Worm (Caenorhabditis elegans) whole organism, L2 larva: ENCODE measurements around the gene T28F12.1.
"Not testable (repeated sequence)": the region's sequence is repeated elsewhere in the genome, so short reads cannot be mapped to it uniquely, and the experiment has no call there.

ENCODE experiments used
- C34F6.9 ChIP-seq: fragments of 150-350 bp; optimal IDR thresholded peaks from 2 replicates; lab custom pipeline; 2014; ENCODE audit warnings: missing biosample characterization, missing genetic modification characterization
- F13H6.1 ChIP-seq: sonication (generic microtip); optimal IDR thresholded peaks from 2 replicates; lab custom pipeline; 2016; ENCODE audit warnings: missing genetic modification characterization, missing compliant biosample characterization
- ZK546.5 ChIP-seq: sonication (generic microtip); optimal IDR thresholded peaks from 2 replicates; lab custom pipeline; 2017; ENCODE audit warnings: missing biosample characterization, missing genetic modification characterization
- alr-1 ChIP-seq: fragments of 150-350 bp; optimal IDR thresholded peaks from 2 replicates; lab custom pipeline; 2014; ENCODE audit warnings: missing biosample characterization, missing genetic modification characterization
- aly-2 ChIP-seq: fragments of 150-350 bp; optimal IDR thresholded peaks from 2 replicates; lab custom pipeline; 2014; ENCODE audit warnings: missing biosample characterization, missing genetic modification characterization
- ama-1 ChIP-seq: fragments of 150-350 bp; optimal IDR thresholded peaks from 2 replicates; lab custom pipeline; 2018; ENCODE audit warnings: inconsistent platforms
- blmp-1 ChIP-seq: sonication (generic microtip); optimal IDR thresholded peaks from 2 replicates; lab custom pipeline; 2017; ENCODE audit warnings: missing genetic modification characterization, mild to moderate bottlenecking, missing compliant biosample characterization, antibody characterized with exemption, moderate library complexity; ENCODE audit not compliant: insufficient read depth
- ceh-82 ChIP-seq: fragments of 150-350 bp; optimal IDR thresholded peaks from 2 replicates; lab custom pipeline; 2014; ENCODE audit warnings: missing biosample characterization, missing genetic modification characterization
- crh-2 ChIP-seq: sonication (generic microtip); optimal IDR thresholded peaks from 2 replicates; lab custom pipeline; 2017; ENCODE audit warnings: missing biosample characterization, missing genetic modification characterization
- dmd-4 ChIP-seq: sonication (generic microtip); optimal IDR thresholded peaks from 2 replicates; lab custom pipeline; 2017; ENCODE audit warnings: missing biosample characterization, missing genetic modification characterization
- egl-27 ChIP-seq: sonication (generic microtip); optimal IDR thresholded peaks from 3 replicates; lab custom pipeline; 2017; ENCODE audit warnings: missing biosample characterization, missing genetic modification reagents, missing genetic modification characterization
- elt-1 ChIP-seq: fragments of 150-350 bp; optimal IDR thresholded peaks from 2 replicates; lab custom pipeline; 2014; ENCODE audit warnings: missing biosample characterization, missing genetic modification characterization
- fos-1 ChIP-seq: fragments of 150-350 bp; optimal IDR thresholded peaks from 2 replicates; lab custom pipeline; 2014; ENCODE audit warnings: missing biosample characterization, missing genetic modification characterization
- gmeb-1 ChIP-seq: fragments of 150-350 bp; optimal IDR thresholded peaks from 2 replicates; lab custom pipeline; 2014; ENCODE audit warnings: missing biosample characterization, missing genetic modification characterization
- lin-11 ChIP-seq: fragments of 150-350 bp; sonication (generic microtip); optimal IDR thresholded peaks from 2 replicates; lab custom pipeline; 2014; ENCODE audit warnings: missing biosample characterization, missing genetic modification characterization, inconsistent platforms, mixed read lengths
- lin-13 ChIP-seq: fragments of 150-350 bp; optimal IDR thresholded peaks from 2 replicates; lab custom pipeline; 2014; ENCODE audit warnings: missing biosample characterization, missing genetic modification reagents, missing genetic modification characterization
- lsy-2 ChIP-seq, 2 experiments: fragments of 150-350 bp in 1 of 2; sonication (generic microtip) in 1 of 2; optimal IDR thresholded peaks; 2 replicates each; lab custom pipeline; 2014 to 2017; ENCODE audit warnings: missing biosample characterization in 2 of 2, missing genetic modification characterization in 2 of 2
- mab-5 ChIP-seq: fragments of 150-350 bp; optimal IDR thresholded peaks from 2 replicates; lab custom pipeline; 2014; ENCODE audit warnings: missing biosample characterization, missing genetic modification characterization
- mbf-1 ChIP-seq: sonication (generic microtip); optimal IDR thresholded peaks from 2 replicates; lab custom pipeline; 2017; ENCODE audit warnings: missing biosample characterization, missing genetic modification characterization
- mdl-1 ChIP-seq, 2 experiments: fragments of 150-350 bp in 1 of 2; sonication (generic microtip) in 1 of 2; optimal IDR thresholded peaks; 2 replicates each; lab custom pipeline; 2017; ENCODE audit warnings: missing biosample characterization in 2 of 2, missing genetic modification characterization in 2 of 2
- nhr-10 ChIP-seq: sonication (generic microtip); optimal IDR thresholded peaks from 2 replicates; lab custom pipeline; 2017; ENCODE audit warnings: missing biosample characterization, missing genetic modification characterization
- nhr-11 ChIP-seq: fragments of 150-350 bp; optimal IDR thresholded peaks from 2 replicates; lab custom pipeline; 2014; ENCODE audit warnings: missing biosample characterization, missing genetic modification characterization
- nhr-12 ChIP-seq: fragments of 150-350 bp; optimal IDR thresholded peaks from 2 replicates; lab custom pipeline; 2014; ENCODE audit warnings: missing biosample characterization, missing genetic modification characterization
- nhr-129 ChIP-seq: fragments of 150-350 bp; optimal IDR thresholded peaks from 2 replicates; lab custom pipeline; 2014; ENCODE audit warnings: missing biosample characterization, missing genetic modification characterization
- nhr-21 ChIP-seq: fragments of 150-350 bp; optimal IDR thresholded peaks from 2 replicates; lab custom pipeline; 2014; ENCODE audit warnings: missing biosample characterization, missing genetic modification characterization
- nhr-23 ChIP-seq: fragments of 150-350 bp; optimal IDR thresholded peaks from 2 replicates; lab custom pipeline; 2014; ENCODE audit warnings: missing biosample characterization, missing genetic modification reagents, missing genetic modification characterization
- nhr-237 ChIP-seq: fragments of 150-350 bp; optimal IDR thresholded peaks from 2 replicates; lab custom pipeline; 2014; ENCODE audit warnings: missing biosample characterization, missing genetic modification characterization
- nhr-25 ChIP-seq: fragments of 150-350 bp; sonication (generic microtip); optimal IDR thresholded peaks from 3 replicates; lab custom pipeline; 2014; ENCODE audit warnings: missing biosample characterization, missing genetic modification characterization
- nhr-6 ChIP-seq: fragments of 150-350 bp; optimal IDR thresholded peaks from 2 replicates; lab custom pipeline; 2014; ENCODE audit warnings: missing biosample characterization, missing genetic modification characterization
- nhr-77 ChIP-seq: fragments of 150-350 bp; optimal IDR thresholded peaks from 2 replicates; lab custom pipeline; 2014; ENCODE audit warnings: missing biosample characterization, missing genetic modification characterization
- peb-1 ChIP-seq: fragments of 150-350 bp; optimal IDR thresholded peaks from 2 replicates; lab custom pipeline; 2014; ENCODE audit warnings: missing biosample characterization, missing genetic modification characterization
- sem-4 ChIP-seq: fragments of 150-350 bp; optimal IDR thresholded peaks from 2 replicates; lab custom pipeline; 2014; ENCODE audit warnings: missing biosample characterization, missing genetic modification reagents, missing genetic modification characterization
- skn-1 ChIP-seq: sonication (generic microtip); optimal IDR thresholded peaks from 2 replicates; lab custom pipeline; 2017; ENCODE audit warnings: missing biosample characterization, missing genetic modification characterization
- sma-3 ChIP-seq: sonication (generic microtip); optimal IDR thresholded peaks from 2 replicates; lab custom pipeline; 2016; ENCODE audit warnings: missing genetic modification reagents, missing genetic modification characterization, missing compliant biosample characterization
- snpc-4 ChIP-seq: fragments of 150-350 bp; optimal IDR thresholded peaks from 2 replicates; lab custom pipeline; 2014; ENCODE audit warnings: missing biosample characterization, missing genetic modification characterization
- unc-39 ChIP-seq: fragments of 150-350 bp; optimal IDR thresholded peaks from 2 replicates; lab custom pipeline; 2014; ENCODE audit warnings: missing biosample characterization, missing genetic modification characterization
- unc-55 ChIP-seq: fragments of 150-350 bp; sonication (generic microtip); optimal IDR thresholded peaks from 3 replicates; lab custom pipeline; 2014; ENCODE audit warnings: missing biosample characterization, missing genetic modification reagents, missing genetic modification characterization
- unc-62 ChIP-seq: fragments of 150-350 bp; optimal IDR thresholded peaks from 2 replicates; lab custom pipeline; 2014; ENCODE audit warnings: missing biosample characterization, missing genetic modification reagents, missing genetic modification characterization
- ztf-11 ChIP-seq: sonication (generic microtip); optimal IDR thresholded peaks from 2 replicates; lab custom pipeline; 2017; ENCODE audit warnings: missing biosample characterization, missing genetic modification characterization
- ztf-4 ChIP-seq: fragments of 150-350 bp; optimal IDR thresholded peaks from 2 replicates; lab custom pipeline; 2014; ENCODE audit warnings: missing biosample characterization, missing genetic modification characterization

T28F12.1 gene

DNA sequence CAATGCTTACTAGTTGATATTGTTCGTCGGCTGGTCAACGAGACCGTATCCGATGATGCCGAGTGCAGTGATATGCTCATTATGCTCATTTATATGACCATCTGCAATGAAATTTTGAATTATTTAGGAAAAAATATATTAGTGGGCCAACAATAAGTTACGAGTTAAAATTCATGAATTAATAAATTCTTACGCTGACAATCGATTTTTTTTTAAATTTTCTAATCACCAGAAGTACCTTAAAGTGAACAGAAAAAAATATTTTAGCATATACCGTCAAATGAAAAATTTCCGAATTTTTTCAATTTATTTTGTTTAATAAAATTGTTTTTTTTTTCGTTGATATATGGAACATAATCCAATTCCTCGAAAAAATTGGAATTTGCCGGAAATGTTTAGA, 36.4 kb downstream of the T28F12.1 start, which contains the start of gene sos-1:
sos-1 (minus strand) TSS at position 101 of the 400 bp plus-strand sequence.
- TF ChIP-seq lsy-2 (tag; optimal IDR thresholded peaks at IDR 0.05; lab: Kevin White, UChicago), result no peak

DNA sequence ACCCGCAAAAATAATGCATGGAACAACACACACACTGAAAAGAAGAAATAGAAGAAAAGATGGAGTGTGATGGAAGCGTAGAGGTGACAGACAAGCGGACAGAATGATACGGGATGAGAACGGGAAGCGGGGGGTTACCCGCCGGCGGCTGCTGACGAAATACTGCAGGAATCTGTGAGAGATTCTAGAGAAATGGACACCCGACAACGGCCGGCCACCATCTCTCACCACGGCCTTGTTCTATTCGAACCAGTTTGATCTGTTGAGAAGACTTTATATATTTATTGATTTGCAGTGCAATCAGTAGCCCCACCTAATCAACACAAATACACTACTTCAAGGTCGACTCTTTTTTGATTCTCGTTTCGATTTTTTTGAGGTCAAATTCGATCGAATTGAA, 37.6 kb downstream of the T28F12.1 start:
- TF ChIP-seq ama-1, result no peak
- no peak for TF ChIP-seq ztf-11 (tag; lab: Kevin White, UChicago)
- no peak for TF ChIP-seq ceh-82 (tag; lab: Kevin White, UChicago)
- TF ChIP-seq nhr-11 (tag; lab: Kevin White, UChicago), result no peak
- TF ChIP-seq alr-1 (tag; lab: Kevin White, UChicago), result no peak
- TF ChIP-seq ztf-4, result no peak
- TF ChIP-seq peb-1 (tag; lab: Kevin White, UChicago), result no peak
- peak in 1 of 2 experiments; percentile 41 for TF ChIP-seq lsy-2 (tag; optimal IDR thresholded peaks at IDR 0.05; lab: Kevin White, UChicago)
- TF ChIP-seq fos-1 (tag; lab: Kevin White, UChicago), result peak; percentile 54
- TF ChIP-seq nhr-21, result peak; percentile 35
- TF ChIP-seq nhr-25 (tag; lab: Kevin White, UChicago), result peak; percentile 69
- TF ChIP-seq unc-62, result no peak
- TF ChIP-seq nhr-129 (tag; lab: Kevin White, UChicago), result peak; percentile 67
- peak; percentile 1 for TF ChIP-seq lin-13 (GFP tag; lab: Kevin White, UChicago)
- TF ChIP-seq skn-1 (tag; lab: Kevin White, UChicago), result no peak
- peak; percentile 68 for TF ChIP-seq sma-3 (GFP tag; lab: Kevin White, UChicago)
- peak; percentile 53 for TF ChIP-seq F13H6.1 (tag; lab: Kevin White, UChicago)
- peak; percentile 40 for TF ChIP-seq sem-4
- TF ChIP-seq snpc-4, result no peak
- TF ChIP-seq mdl-1 (tag; optimal IDR thresholded peaks at IDR 0.05; lab: Kevin White, UChicago), result no peak
- no peak for TF ChIP-seq egl-27 (tag; lab: Kevin White, UChicago)
- peak; percentile 40 for TF ChIP-seq blmp-1 (tag; lab: Kevin White, UChicago)
- no peak for TF ChIP-seq nhr-6 (tag; lab: Kevin White, UChicago)
- peak; percentile 21 for TF ChIP-seq crh-2 (tag; lab: Kevin White, UChicago)
- TF ChIP-seq unc-55 (GFP tag; lab: Kevin White, UChicago), result peak; percentile 38
- TF ChIP-seq gmeb-1, result peak; percentile 8
- TF ChIP-seq ZK546.5, result no peak
- no peak for TF ChIP-seq mbf-1 (tag; lab: Kevin White, UChicago)
- TF ChIP-seq mab-5 (tag; lab: Kevin White, UChicago), result no peak
- peak; percentile 5 for TF ChIP-seq C34F6.9
- TF ChIP-seq elt-1 (tag; lab: Kevin White, UChicago), result no peak
- no peak for TF ChIP-seq lin-11 (tag; lab: Kevin White, UChicago)

DNA sequence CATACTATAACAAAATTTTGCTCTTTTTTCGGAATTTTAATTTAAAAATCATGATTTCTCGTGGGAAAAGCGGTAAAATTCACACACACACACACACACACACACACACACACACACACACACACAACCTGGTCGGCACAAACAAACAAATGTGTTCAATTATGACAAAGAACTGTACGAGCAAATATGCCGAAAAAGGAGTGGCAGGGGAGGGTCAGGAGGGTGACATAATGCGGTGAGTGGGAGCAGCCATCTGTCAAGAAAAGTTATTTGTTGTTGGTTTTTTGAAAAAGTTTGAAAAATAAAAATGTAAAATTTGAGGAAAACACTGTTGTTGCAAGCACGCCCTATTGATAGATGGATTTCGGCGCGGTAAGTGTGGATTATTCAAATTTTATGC, 39.1 kb downstream of the T28F12.1 start:
- TF ChIP-seq unc-55 (GFP tag; lab: Kevin White, UChicago) (peak; percentile 17), nhr-12 (tag; lab: Kevin White, UChicago) (no peak)
- TF ChIP-seq, all 48 proteins: peak for 1

DNA sequence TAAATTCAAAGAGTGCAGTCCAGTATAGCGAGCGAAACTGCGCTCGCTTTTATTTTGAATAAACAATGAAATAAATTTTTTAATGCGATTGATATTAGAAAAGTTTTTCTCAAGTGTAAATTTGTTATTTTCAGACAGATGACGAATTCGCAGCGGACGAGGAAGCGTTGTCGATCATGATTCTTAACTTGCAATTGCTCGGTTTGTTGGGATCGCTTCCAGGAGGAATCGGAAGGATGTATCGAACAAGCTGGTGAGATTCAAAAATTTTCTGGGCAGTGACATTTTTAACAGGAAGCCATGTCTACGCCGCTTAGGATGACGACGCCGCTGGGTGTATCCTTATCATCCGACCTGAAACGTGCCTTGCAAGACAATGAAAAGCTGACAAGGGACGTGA, 40.7 kb downstream of the T28F12.1 start, which contains the start of gene Y61A9LA.12:
Y61A9LA.12 (plus strand) TSS at position 301 of the 400 bp plus-strand sequence.
- not testable (repeated sequence) for TF ChIP-seq gmeb-1; ama-1; nhr-23 (tag; lab: Kevin White, UChicago)

DNA sequence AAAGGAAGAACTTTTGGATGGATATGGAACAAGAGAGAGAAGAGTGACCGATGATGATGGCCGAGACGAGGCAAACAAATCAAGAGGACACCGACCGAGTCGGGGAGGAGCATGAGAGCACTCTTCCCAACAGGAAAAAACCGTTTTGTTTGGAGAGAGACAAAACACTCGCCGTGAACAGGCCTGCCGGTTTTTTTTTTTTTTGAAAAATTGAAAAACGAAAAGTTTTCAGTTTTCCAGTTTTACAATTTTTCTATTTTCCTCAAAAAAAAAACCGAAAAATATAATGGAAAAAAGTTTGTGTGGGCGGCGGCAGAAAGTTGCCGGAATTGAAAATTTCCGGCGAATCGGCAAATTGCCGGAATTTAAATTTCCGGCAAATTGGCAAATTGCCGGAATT, 46.9 kb downstream of the T28F12.1 start, which contains the start of gene Y61A9LA.7:
Y61A9LA.7 (minus strand) TSS at position 101 of the 400 bp plus-strand sequence.
- no peak for TF ChIP-seq dmd-4 (tag; lab: Kevin White, UChicago)
- TF ChIP-seq mab-5 (tag; lab: Kevin White, UChicago), result no peak
- TF ChIP-seq nhr-77 (tag; lab: Kevin White, UChicago), result no peak
- TF ChIP-seq nhr-12 (tag; lab: Kevin White, UChicago), result no peak
- no peak for TF ChIP-seq lin-11 (tag; lab: Kevin White, UChicago)
- TF ChIP-seq ZK546.5, result no peak
- no peak for TF ChIP-seq nhr-10
- TF ChIP-seq lsy-2 (tag; optimal IDR thresholded peaks at IDR 0.05; lab: Kevin White, UChicago), result no peak
- TF ChIP-seq C34F6.9, result no peak
- TF ChIP-seq nhr-129 (tag; lab: Kevin White, UChicago), result no peak
- TF ChIP-seq unc-39, result no peak
- no peak for TF ChIP-seq sem-4
- no peak for TF ChIP-seq fos-1 (tag; lab: Kevin White, UChicago)
- no peak for TF ChIP-seq aly-2 (tag; lab: Kevin White, UChicago)
- TF ChIP-seq nhr-237 (tag; lab: Kevin White, UChicago), result no peak
- TF ChIP-seq ztf-4, result no peak
- TF ChIP-seq, all 48 proteins: peak for 0
